Worm (Caenorhabditis elegans): ENCODE measurements around the gene C09B8.3.
A peak's percentile ranks its signal among the peaks of the same experiment; 100 is the strongest.

Gene C09B8.3

DNA sequence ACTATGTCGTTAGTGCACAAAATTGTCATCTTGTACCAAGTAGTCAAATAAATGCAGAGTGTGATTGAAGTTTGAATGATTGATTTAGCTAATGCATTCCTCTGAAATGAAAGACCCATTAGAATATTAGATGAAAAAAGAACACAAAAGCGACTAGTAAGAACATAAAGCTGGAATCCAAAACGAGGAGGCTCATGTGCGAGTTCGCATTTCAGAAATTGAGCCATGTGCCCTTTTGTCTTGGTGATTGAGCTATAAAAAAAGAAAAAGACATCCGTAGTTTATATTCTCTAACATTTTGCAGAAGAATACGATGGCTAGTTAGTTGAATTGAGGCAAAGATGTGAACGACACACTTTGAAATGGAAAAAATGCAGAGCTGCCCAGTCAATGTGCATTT, 9.0 kb downstream of the C09B8.3 start, which contains the start of gene F22F4.4:
TSS of gene F22F4.4 (minus strand) at position 101 of the 400 bp plus-strand sequence.
- TF ChIP-seq F13C5.2 (tag; optimal IDR thresholded peaks at IDR 0.05) (no peak), sea-1 (GFP tag; conservative IDR thresholded peaks at IDR 0.05) (no peak), ceh-36 (tag; optimal IDR thresholded peaks at IDR 0.05) (no peak), hmbx-1 (tag; optimal IDR thresholded peaks at IDR 0.05) (no peak), B0310.2 (tag; optimal IDR thresholded peaks at IDR 0.05) (no peak), tbx-37 (GFP tag; conservative IDR thresholded peaks at IDR 0.05) (no peak), ama-1 (optimal IDR thresholded peaks at IDR 0.05) (no peak), hnd-1 (tag; optimal IDR thresholded peaks at IDR 0.05) (no peak), aly-1 (tag; optimal IDR thresholded peaks at IDR 0.05) (no peak), ceh-13 (GFP tag; optimal IDR thresholded peaks at IDR 0.05) (no peak), ets-7 (tag; optimal IDR thresholded peaks at IDR 0.05) (no peak), hmg-4 (GFP tag; optimal IDR thresholded peaks at IDR 0.05) (no peak), pes-1 (GFP tag; IDR thresholded peaks at IDR 0.05) (no peak), tra-4 (tag; optimal IDR thresholded peaks at IDR 0.05) (no peak), scrt-1 (GFP tag; IDR thresholded peaks at IDR 0.05) (no peak), tbx-11 (GFP tag; IDR thresholded peaks at IDR 0.05) (no peak)

DNA sequence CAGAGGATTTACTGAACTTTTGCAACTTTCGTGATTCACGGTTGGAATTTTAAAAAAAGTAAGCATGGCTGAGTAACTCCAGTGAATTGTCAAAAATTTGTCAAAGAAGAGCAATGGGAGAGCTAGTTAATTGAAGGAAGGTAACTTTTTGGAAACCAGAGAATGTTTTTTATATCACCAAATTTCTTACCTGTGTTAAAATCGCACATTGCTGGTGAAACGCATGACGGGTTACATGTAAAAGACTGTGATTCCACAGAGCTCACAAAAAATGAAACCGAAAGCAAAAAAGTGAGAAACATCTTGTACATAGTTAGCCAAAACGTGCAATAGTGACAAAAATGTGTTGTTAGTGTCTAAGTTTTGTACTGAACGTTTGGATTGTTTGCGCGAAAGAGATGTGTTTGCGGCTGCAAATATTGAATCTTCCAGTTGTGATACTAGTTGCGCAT, 11.3 kb downstream of the C09B8.3 start, which contains the start of gene F22F4.9:
TSS of gene F22F4.9 (minus strand) at position 402 of the 452 bp plus-strand sequence.
- no peak for TF ChIP-seq pes-1 (GFP tag; IDR thresholded peaks at IDR 0.05)
- no peak for TF ChIP-seq ama-1 (optimal IDR thresholded peaks at IDR 0.05)
- TF ChIP-seq sea-1 (GFP tag; conservative IDR thresholded peaks at IDR 0.05) = no peak
- TF ChIP-seq B0310.2 (tag; optimal IDR thresholded peaks at IDR 0.05) = no peak
- TF ChIP-seq hnd-1 (tag; optimal IDR thresholded peaks at IDR 0.05) = no peak

DNA sequence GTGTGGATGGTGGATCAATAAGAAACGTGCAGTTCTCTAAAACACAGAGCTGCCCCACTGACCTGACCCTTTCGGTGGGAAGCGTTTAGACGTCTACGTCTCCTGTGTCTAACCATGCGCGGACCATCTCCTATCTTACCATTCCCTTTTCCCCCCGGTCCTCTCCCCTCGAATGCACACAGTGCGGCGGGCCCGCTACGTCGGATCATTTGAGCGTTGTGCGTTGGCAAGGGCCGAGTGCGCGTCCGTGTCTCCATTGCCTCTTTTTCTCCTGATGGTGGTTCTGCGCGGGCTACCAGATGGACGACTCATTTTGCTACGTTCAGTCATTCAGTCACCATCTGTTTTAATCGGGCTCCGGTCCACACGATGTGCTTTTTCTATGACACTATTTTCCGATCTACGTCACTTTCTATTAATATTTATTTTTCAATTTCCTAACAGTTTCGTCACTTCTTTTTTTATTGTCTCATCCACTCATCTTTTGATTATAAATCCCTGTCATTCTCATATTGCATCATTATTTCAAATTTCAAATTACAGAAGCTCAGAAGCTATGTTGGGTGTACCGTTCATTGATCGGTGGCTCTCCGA, 14.8 kb downstream of the C09B8.3 start, which contains the start of gene inx-3:
TSS of gene inx-3 (plus strand) at position 544 of the 594 bp plus-strand sequence.
- TF ChIP-seq flt-1 (GFP tag; IDR thresholded peaks at IDR 0.05) (peak; percentile 24; the same call in 1 of the 2 replicates), tbx-37 (GFP tag; conservative IDR thresholded peaks at IDR 0.05) (0 out of 2 replicates have a peak, but pooled peaks have one; percentile 21), hnd-1 (tag; optimal IDR thresholded peaks at IDR 0.05) (no peak), aly-1 (tag; optimal IDR thresholded peaks at IDR 0.05) (peak; percentile 31), sea-1 (GFP tag; conservative IDR thresholded peaks at IDR 0.05) (0 out of 2 replicates have a peak, but pooled peaks have one; percentile 25), scrt-1 (GFP tag; IDR thresholded peaks at IDR 0.05) (no peak), F13C5.2 (tag; optimal IDR thresholded peaks at IDR 0.05) (no peak), tbx-11 (GFP tag; IDR thresholded peaks at IDR 0.05) (no peak), B0310.2 (tag; optimal IDR thresholded peaks at IDR 0.05) (no peak), tra-4 (tag; optimal IDR thresholded peaks at IDR 0.05) (no peak), ama-1 (optimal IDR thresholded peaks at IDR 0.05) (no peak), hmbx-1 (tag; optimal IDR thresholded peaks at IDR 0.05) (no peak), ceh-13 (GFP tag; optimal IDR thresholded peaks at IDR 0.05) (no peak), pes-1 (GFP tag; IDR thresholded peaks at IDR 0.05) (no peak; the same call in 1 of the 2 replicates), ets-7 (tag; optimal IDR thresholded peaks at IDR 0.05) (no peak), hmg-4 (GFP tag; optimal IDR thresholded peaks at IDR 0.05) (peak; percentile 73), ceh-36 (tag; optimal IDR thresholded peaks at IDR 0.05) (no peak)

DNA sequence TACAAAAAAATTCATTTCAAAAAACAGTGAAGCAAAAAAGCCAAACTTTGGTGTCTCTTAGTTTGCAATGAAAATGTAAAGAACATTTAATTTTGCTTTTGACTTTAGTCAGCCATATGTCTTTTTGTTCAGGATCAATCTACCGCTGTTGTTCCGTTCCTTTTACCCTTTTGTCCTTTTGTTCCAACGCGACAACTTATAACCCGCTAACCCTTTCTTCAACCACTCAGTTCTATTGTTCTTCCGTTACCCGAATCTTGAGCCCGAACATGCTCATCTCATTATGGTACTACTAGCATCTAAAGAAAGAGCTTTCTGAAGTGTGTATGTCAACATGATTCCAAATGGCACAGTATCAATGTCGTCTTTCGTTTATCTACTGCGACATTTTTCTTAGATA, 16.5 kb downstream of the C09B8.3 start:
- TF ChIP-seq hmbx-1 (tag; optimal IDR thresholded peaks at IDR 0.05) (no peak), tra-4 (tag; optimal IDR thresholded peaks at IDR 0.05) (no peak), ceh-13 (GFP tag; optimal IDR thresholded peaks at IDR 0.05) (no peak), tbx-37 (GFP tag; conservative IDR thresholded peaks at IDR 0.05) (no peak), sea-1 (GFP tag; conservative IDR thresholded peaks at IDR 0.05) (no peak), hnd-1 (tag; optimal IDR thresholded peaks at IDR 0.05) (no peak), scrt-1 (GFP tag; IDR thresholded peaks at IDR 0.05) (no peak), tbx-11 (GFP tag; IDR thresholded peaks at IDR 0.05) (no peak), pes-1 (GFP tag; IDR thresholded peaks at IDR 0.05) (no peak), ets-7 (tag; optimal IDR thresholded peaks at IDR 0.05) (no peak)

DNA sequence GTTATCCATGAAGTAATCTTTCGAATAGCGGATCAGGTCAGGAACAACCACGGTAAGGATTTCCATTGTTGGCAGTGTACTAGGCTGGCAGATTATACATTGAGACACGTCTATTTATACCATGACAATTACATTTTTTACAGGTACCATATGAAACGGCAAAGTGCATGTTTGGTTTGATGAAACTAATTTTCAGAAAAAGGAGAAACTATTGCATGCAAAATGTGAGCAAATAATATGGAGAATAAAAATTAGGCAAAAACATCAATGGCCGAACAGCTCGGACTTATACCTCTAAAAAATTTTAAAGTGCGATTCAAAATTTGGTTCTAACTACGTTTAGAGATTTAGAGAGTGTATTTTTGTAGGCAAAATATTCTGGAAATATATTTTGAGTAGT, 17.7 kb downstream of the C09B8.3 start, which contains the start of gene F22F4.5:
TSS of gene F22F4.5 (minus strand) at position 101 of the 400 bp plus-strand sequence.
- TF ChIP-seq hmbx-1 (tag; optimal IDR thresholded peaks at IDR 0.05) (no peak), ceh-13 (GFP tag; optimal IDR thresholded peaks at IDR 0.05) (no peak), ama-1 (optimal IDR thresholded peaks at IDR 0.05) (no peak), sea-1 (GFP tag; conservative IDR thresholded peaks at IDR 0.05) (no peak), aly-1 (tag; optimal IDR thresholded peaks at IDR 0.05) (no peak), scrt-1 (GFP tag; IDR thresholded peaks at IDR 0.05) (no peak), tbx-37 (GFP tag; conservative IDR thresholded peaks at IDR 0.05) (no peak), tbx-11 (GFP tag; IDR thresholded peaks at IDR 0.05) (no peak), flt-1 (GFP tag; IDR thresholded peaks at IDR 0.05) (no peak), pes-1 (GFP tag; IDR thresholded peaks at IDR 0.05) (no peak), F13C5.2 (tag; optimal IDR thresholded peaks at IDR 0.05) (no peak), hmg-4 (GFP tag; optimal IDR thresholded peaks at IDR 0.05) (no peak), ceh-36 (tag; optimal IDR thresholded peaks at IDR 0.05) (no peak)

DNA sequence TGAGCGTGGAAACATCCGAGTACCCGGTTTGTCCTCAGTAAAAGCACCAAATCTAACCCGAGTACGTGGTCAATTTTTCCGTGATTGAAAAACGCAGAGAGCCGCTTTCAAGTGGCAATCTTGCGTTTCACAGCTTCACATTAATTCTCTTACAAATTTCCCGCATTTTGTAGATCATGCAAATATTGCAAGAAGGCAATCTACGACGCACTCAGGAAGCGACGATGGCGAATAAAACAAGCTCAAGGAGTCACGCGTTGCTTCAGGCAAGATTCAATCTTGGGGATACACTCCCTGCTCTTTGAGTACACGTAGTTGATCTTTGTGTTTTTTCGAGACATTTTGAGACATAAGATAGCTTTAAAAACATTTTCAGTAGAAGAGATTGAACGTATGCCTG, 22.6 kb downstream of the C09B8.3 start:
- TF ChIP-seq hmbx-1 (tag; optimal IDR thresholded peaks at IDR 0.05) = no peak
- no peak for TF ChIP-seq ets-7 (tag; optimal IDR thresholded peaks at IDR 0.05)
- no peak for TF ChIP-seq sea-1 (GFP tag; conservative IDR thresholded peaks at IDR 0.05)
- no peak for TF ChIP-seq pes-1 (GFP tag; IDR thresholded peaks at IDR 0.05)
- no peak for TF ChIP-seq tra-4 (tag; optimal IDR thresholded peaks at IDR 0.05)
- no peak for TF ChIP-seq ama-1 (optimal IDR thresholded peaks at IDR 0.05)

DNA sequence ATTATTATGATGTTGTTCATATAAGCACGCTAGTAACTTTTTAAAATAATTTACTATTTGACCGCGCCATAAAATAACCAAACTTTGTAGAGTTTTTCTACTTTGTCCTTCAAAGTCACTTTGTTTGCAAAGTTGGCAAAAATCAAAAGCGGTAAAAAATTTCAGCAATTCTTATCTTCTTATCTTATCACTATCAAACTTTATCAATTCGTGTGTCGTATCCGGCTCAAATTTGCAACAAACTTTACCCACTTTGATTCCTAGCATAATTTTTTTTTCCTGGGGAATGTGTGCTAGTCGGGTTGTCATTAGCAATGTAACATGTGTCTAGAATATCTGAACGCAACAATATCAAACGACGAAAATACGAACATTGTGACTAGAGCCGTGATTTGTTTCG, 24.8 kb downstream of the C09B8.3 start:
- TF ChIP-seq sea-1 (GFP tag; conservative IDR thresholded peaks at IDR 0.05) = no peak

DNA sequence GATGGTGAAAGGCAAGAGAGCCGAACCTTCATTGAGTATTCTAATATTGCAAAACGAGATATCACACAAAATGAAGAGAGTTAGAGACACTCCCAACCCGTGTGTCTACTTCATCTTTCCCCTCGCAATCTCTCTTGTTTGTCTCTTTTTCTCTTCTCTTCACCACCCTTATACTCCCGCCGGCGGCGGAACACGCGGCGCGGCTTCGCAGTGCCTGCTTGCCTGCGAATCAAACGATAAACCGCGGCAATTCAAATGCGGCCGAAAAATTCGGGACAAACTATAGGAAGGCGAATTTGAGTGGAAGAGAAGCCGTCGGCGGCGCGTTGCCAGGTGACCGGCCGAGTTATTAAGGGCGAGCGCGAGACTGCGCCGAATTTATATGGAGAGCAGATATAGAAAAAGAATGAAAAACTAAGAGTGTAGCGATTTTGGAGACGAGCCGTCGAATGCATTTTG, 25.9 kb downstream of the C09B8.3 start, which contains the start of gene klp-13:
TSS of gene klp-13 (plus strand) at position 409 of the 459 bp plus-strand sequence.
- peak; percentile 31 for TF ChIP-seq F13C5.2 (tag; optimal IDR thresholded peaks at IDR 0.05)
- TF ChIP-seq scrt-1 (GFP tag; IDR thresholded peaks at IDR 0.05) = no peak
- no peak for TF ChIP-seq hmbx-1 (tag; optimal IDR thresholded peaks at IDR 0.05)
- no peak for TF ChIP-seq ceh-13 (GFP tag; optimal IDR thresholded peaks at IDR 0.05)
- peak; percentile 39; the same call in 1 of the 2 replicates for TF ChIP-seq tbx-11 (GFP tag; IDR thresholded peaks at IDR 0.05)
- TF ChIP-seq ceh-36 (tag; optimal IDR thresholded peaks at IDR 0.05) = no peak
- TF ChIP-seq hmg-4 (GFP tag; optimal IDR thresholded peaks at IDR 0.05) = peak; percentile 85
- peak; percentile 75 for TF ChIP-seq aly-1 (tag; optimal IDR thresholded peaks at IDR 0.05)
